Worm (Caenorhabditis elegans) whole organism, mixed stage, embryonic: ENCODE results near the gene unc-83.

Experiments used
- bed-3 ChIP-seq: fragments of 200-800 bp; sonication (Bioruptor generic); optimal IDR thresholded peaks from 3 replicates; lab custom pipeline; 2018; ENCODE audit warnings: mild to moderate bottlenecking, missing genetic modification characterization, moderate library complexity, missing compliant biosample characterization
- blmp-1 ChIP-seq: fragments of 150-350 bp; optimal IDR thresholded peaks from 2 replicates; lab custom pipeline; 2014; ENCODE audit warnings: missing biosample characterization, missing genetic modification characterization
- ceh-39 ChIP-seq: fragments of 150-350 bp; optimal IDR thresholded peaks from 2 replicates; lab custom pipeline; 2014; ENCODE audit warnings: missing biosample characterization, missing genetic modification characterization
- ceh-43 ChIP-seq: fragments of 200-800 bp; sonication (Bioruptor generic); optimal IDR thresholded peaks from 2 replicates; lab custom pipeline; 2018; ENCODE audit warnings: mild to moderate bottlenecking, missing genetic modification characterization, moderate library complexity, missing compliant biosample characterization
- ceh-83 ChIP-seq: fragments of 200-800 bp; sonication (Bioruptor generic); optimal IDR thresholded peaks from 2 replicates; lab custom pipeline; 2018; ENCODE audit warnings: mild to moderate bottlenecking, missing genetic modification characterization, missing compliant biosample characterization
- ces-1 ChIP-seq: fragments of 150-350 bp; optimal IDR thresholded peaks from 2 replicates; lab custom pipeline; 2014; ENCODE audit warnings: missing biosample characterization, missing genetic modification reagents, missing genetic modification characterization
- cnd-1 ChIP-seq: fragments of 200-800 bp; sonication (Bioruptor generic); optimal IDR thresholded peaks from 2 replicates; lab custom pipeline; 2018; ENCODE audit warnings: mild to moderate bottlenecking, missing genetic modification characterization, missing compliant biosample characterization
- elt-1 ChIP-seq: sonication (generic microtip); optimal IDR thresholded peaks from 2 replicates; lab custom pipeline; 2017; ENCODE audit warnings: missing genetic modification characterization, mild to moderate bottlenecking, missing compliant biosample characterization, antibody characterized with exemption, moderate library complexity, borderline replicate concordance; ENCODE audit not compliant: insufficient read depth
- elt-3 ChIP-seq: fragments of 150-350 bp; optimal IDR thresholded peaks from 2 replicates; lab custom pipeline; 2014; ENCODE audit warnings: missing biosample characterization, missing genetic modification characterization
- flh-1 ChIP-seq: fragments of 200-800 bp; sonication (Bioruptor generic); optimal IDR thresholded peaks from 2 replicates; lab custom pipeline; 2018; ENCODE audit warnings: mild to moderate bottlenecking, missing genetic modification characterization, moderate library complexity, missing compliant biosample characterization
- ham-2 ChIP-seq: fragments of 200-800 bp; sonication (Bioruptor generic); optimal IDR thresholded peaks from 2 replicates; lab custom pipeline; 2018; ENCODE audit warnings: mild to moderate bottlenecking, missing genetic modification characterization, missing compliant biosample characterization
- hlh-1 ChIP-seq: fragments of 150-350 bp; optimal IDR thresholded peaks from 2 replicates; lab custom pipeline; 2014; ENCODE audit warnings: missing biosample characterization, missing genetic modification reagents, missing genetic modification characterization
- lin-13 ChIP-seq: fragments of 150-350 bp; optimal IDR thresholded peaks from 2 replicates; lab custom pipeline; 2014; ENCODE audit warnings: missing biosample characterization, missing genetic modification characterization
- lin-32 ChIP-seq: fragments of 200-800 bp; sonication (Bioruptor generic); optimal IDR thresholded peaks from 2 replicates; lab custom pipeline; 2018; ENCODE audit warnings: mild to moderate bottlenecking, missing genetic modification characterization, missing compliant biosample characterization
- lsy-2 ChIP-seq: fragments of 150-350 bp; optimal IDR thresholded peaks from 2 replicates; lab custom pipeline; 2014; ENCODE audit warnings: missing biosample characterization, missing genetic modification characterization
- mls-2 ChIP-seq: sonication (generic microtip); optimal IDR thresholded peaks from 2 replicates; lab custom pipeline; 2016; ENCODE audit warnings: mild to moderate bottlenecking, missing genetic modification characterization, moderate library complexity, missing compliant biosample characterization
- nhr-12 ChIP-seq: fragments of 150-350 bp; optimal IDR thresholded peaks from 2 replicates; lab custom pipeline; 2014; ENCODE audit warnings: missing biosample characterization, missing genetic modification characterization
- nhr-2 ChIP-seq: fragments of 150-350 bp; optimal IDR thresholded peaks from 2 replicates; lab custom pipeline; 2014; ENCODE audit warnings: missing biosample characterization, missing genetic modification characterization
- nhr-237 ChIP-seq: fragments of 150-350 bp; optimal IDR thresholded peaks from 2 replicates; lab custom pipeline; 2014; ENCODE audit warnings: missing biosample characterization, missing genetic modification characterization
- nhr-28 ChIP-seq: fragments of 150-350 bp; optimal IDR thresholded peaks from 2 replicates; lab custom pipeline; 2014; ENCODE audit warnings: missing biosample characterization, missing genetic modification characterization
- nhr-76 ChIP-seq: sonication (generic microtip); optimal IDR thresholded peaks from 2 replicates; lab custom pipeline; 2017; ENCODE audit warnings: missing biosample characterization, missing genetic modification characterization
- pha-4 ChIP-seq: fragments of 150-350 bp; optimal IDR thresholded peaks from 2 replicates; lab custom pipeline; 2018; ENCODE audit warnings: missing biosample characterization, missing genetic modification reagents, missing genetic modification characterization
- sem-2 ChIP-seq: fragments of 200-800 bp; sonication (Bioruptor generic); optimal IDR thresholded peaks from 2 replicates; lab custom pipeline; 2018; ENCODE audit warnings: mild to moderate bottlenecking, missing genetic modification characterization, missing compliant biosample characterization
- snpc-4 ChIP-seq: fragments of 150-350 bp; optimal IDR thresholded peaks from 2 replicates; lab custom pipeline; 2014; ENCODE audit warnings: missing biosample characterization, missing genetic modification characterization
- sptf-1 ChIP-seq: sonication (generic microtip); optimal IDR thresholded peaks from 2 replicates; lab custom pipeline; 2017; ENCODE audit warnings: mild to moderate bottlenecking, missing genetic modification characterization, moderate library complexity, missing compliant biosample characterization
- tbx-8 ChIP-seq: fragments of 200-800 bp; sonication (Bioruptor generic); optimal IDR thresholded peaks from 2 replicates; lab custom pipeline; 2018; ENCODE audit warnings: mild to moderate bottlenecking, missing genetic modification characterization, moderate library complexity, missing compliant biosample characterization
- unc-120 ChIP-seq: sonication (generic microtip); optimal IDR thresholded peaks from 2 replicates; lab custom pipeline; 2017; ENCODE audit warnings: missing genetic modification characterization, missing compliant biosample characterization; ENCODE audit not compliant: poor library complexity, severe bottlenecking
- unc-39 ChIP-seq: fragments of 150-350 bp; optimal IDR thresholded peaks from 2 replicates; lab custom pipeline; 2014; ENCODE audit warnings: missing biosample characterization, missing genetic modification characterization
- unc-62 ChIP-seq: fragments of 150-350 bp; optimal IDR thresholded peaks from 2 replicates; lab custom pipeline; 2014; ENCODE audit warnings: missing biosample characterization, missing genetic modification reagents, missing genetic modification characterization
- zip-8 ChIP-seq: fragments of 150-350 bp; optimal IDR thresholded peaks from 2 replicates; lab custom pipeline; 2014; ENCODE audit warnings: missing biosample characterization, missing genetic modification characterization
- ztf-11 ChIP-seq: fragments of 150-350 bp; optimal IDR thresholded peaks from 2 replicates; lab custom pipeline; 2014; ENCODE audit warnings: missing biosample characterization, missing genetic modification characterization

The unc-83 gene

DNA sequence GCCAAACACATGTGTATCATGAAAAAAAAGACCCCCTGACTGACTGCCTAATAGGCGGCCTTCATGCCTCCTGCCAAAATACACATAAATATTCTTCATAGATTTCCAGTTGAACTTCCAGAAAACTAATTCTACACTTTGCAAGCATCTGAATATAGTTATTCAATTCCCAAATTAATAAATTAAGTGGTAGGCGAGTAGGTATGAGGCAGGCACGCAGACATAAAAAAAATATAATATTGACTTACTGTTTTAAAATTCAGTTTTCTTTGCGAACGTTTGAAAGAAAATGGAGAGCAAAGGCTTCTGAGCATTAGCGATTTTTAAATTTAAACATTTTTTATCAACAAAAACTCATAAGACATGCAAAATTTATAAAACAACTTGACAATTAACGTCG, 23.0 kb downstream of the unc-83 start:
- TF ChIP-seq sptf-1 (tag; lab: Kevin White, UChicago) (peak; percentile 0), nhr-12 (tag; lab: Kevin White, UChicago) (no peak), ztf-11 (tag; lab: Kevin White, UChicago) (no peak)

ce11 chrV:6488849-6489248, 24.0 kb downstream of the unc-83 start, which contains the start of gene lec-10:
Gene lec-10 (minus strand): TSS chrV:6489120.
- no peak for TF ChIP-seq ztf-11 (tag; lab: Kevin White, UChicago)
- TF ChIP-seq unc-62 (GFP tag; lab: Kevin White, UChicago): no peak
- no peak for TF ChIP-seq ceh-43 (GFP tag; lab: Kevin White, UChicago)
- no peak for TF ChIP-seq pha-4 (tag; lab: Kevin White, UChicago)
- no peak for TF ChIP-seq ceh-83
- TF ChIP-seq sptf-1 (tag; lab: Kevin White, UChicago): no peak
- no peak for TF ChIP-seq ces-1 (GFP tag; lab: Kevin White, UChicago)
- no peak for TF ChIP-seq flh-1
- TF ChIP-seq mls-2: no peak
- TF ChIP-seq ham-2 (GFP tag; lab: Kevin White, UChicago): no peak

DNA sequence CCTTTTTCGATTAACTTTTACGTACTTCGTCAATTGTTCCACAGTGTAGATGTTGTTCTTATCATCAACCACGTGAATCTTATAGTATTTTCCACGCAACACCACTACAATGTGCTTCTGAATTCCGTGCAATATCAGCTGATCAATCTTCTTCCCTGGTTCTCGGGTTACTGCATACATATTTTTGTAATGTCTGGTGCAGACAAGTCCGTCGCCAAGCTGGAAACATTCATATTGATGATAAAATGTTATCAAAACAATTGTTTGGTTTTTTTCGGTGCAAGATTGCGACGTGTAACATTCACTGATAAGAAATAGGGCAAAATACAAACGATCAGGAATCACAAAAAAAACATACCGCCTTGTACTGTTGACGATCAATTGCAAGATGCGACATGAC, 27.6 kb downstream of the unc-83 start:
- no peak for TF ChIP-seq lin-13 (tag; lab: Kevin White, UChicago)
- no peak for TF ChIP-seq nhr-76 (tag; lab: Kevin White, UChicago)
- no peak for TF ChIP-seq snpc-4 (tag; lab: Kevin White, UChicago)
- TF ChIP-seq flh-1: no peak
- TF ChIP-seq unc-62 (GFP tag; lab: Kevin White, UChicago): no peak
- TF ChIP-seq pha-4 (tag; lab: Kevin White, UChicago): no peak
- no peak for TF ChIP-seq lsy-2 (tag; lab: Kevin White, UChicago)
- TF ChIP-seq unc-39: no peak
- no peak for TF ChIP-seq nhr-237 (tag; lab: Kevin White, UChicago)
- TF ChIP-seq mls-2: no peak
- TF ChIP-seq elt-3 (tag; lab: Kevin White, UChicago): no peak
- TF ChIP-seq zip-8 (tag; lab: Kevin White, UChicago): no peak
- TF ChIP-seq tbx-8 (GFP tag; lab: Kevin White, UChicago): no peak
- no peak for TF ChIP-seq cnd-1
- no peak for TF ChIP-seq lin-32 (GFP tag; lab: Kevin White, UChicago)

DNA sequence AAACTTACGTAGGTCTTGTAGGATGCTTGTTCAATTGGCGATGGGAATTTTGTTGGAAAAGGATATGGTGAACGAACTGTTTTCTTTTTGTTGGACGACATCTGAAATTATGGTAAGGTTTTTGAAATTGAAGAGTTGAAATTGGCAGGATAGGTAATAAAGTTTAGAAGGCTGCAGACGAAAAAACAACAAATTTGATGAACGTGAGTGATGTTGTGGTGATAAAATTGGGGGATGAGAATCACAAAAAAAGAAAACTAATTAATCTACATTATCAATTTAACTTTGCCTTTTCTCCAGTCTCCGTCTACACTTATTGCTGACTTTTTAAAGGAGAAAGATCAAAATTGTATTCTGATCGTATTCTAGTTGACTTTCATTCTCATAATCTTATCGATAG, 29.0 kb downstream of the unc-83 start, which contains the start of gene cpt-6:
TSS of gene cpt-6 (minus strand) at position 101 of the 400 bp plus-strand sequence.
- TF ChIP-seq nhr-12 (tag; lab: Kevin White, UChicago) (no peak), hlh-1 (tag; lab: Kevin White, UChicago) (no peak), nhr-2 (tag; lab: Kevin White, UChicago) (no peak), blmp-1 (tag; lab: Kevin White, UChicago) (no peak), lin-13 (tag; lab: Kevin White, UChicago) (no peak), elt-1 (tag; lab: Kevin White, UChicago) (no peak), flh-1 (no peak), nhr-237 (tag; lab: Kevin White, UChicago) (no peak)

DNA sequence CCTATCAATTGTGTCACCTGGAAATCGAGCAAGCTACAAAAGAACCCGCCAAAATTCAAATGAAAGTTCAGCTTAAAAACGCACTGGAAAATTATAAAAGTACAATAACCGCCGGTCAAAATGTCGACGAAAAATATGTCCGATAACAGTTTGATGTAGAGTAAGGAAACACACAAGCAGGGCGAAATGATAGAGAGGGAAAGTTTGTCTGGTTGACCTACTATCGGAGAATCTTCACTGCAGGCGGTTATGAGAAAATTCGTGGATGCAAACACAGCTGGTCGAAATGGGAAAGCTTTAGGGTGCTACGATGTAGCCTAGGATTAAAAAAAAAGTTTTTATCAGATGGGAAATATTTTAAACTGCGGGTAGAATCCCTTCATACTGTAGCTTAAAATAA, 30.5 kb downstream of the unc-83 start:
- TF ChIP-seq nhr-237 (tag; lab: Kevin White, UChicago): no peak
- no peak for TF ChIP-seq sem-2
- TF ChIP-seq mls-2: no peak
- TF ChIP-seq flh-1: no peak
- no peak for TF ChIP-seq unc-120 (tag; lab: Kevin White, UChicago)
- TF ChIP-seq elt-3 (tag; lab: Kevin White, UChicago): no peak
- no peak for TF ChIP-seq zip-8 (tag; lab: Kevin White, UChicago)
- no peak for TF ChIP-seq lsy-2 (tag; lab: Kevin White, UChicago)
- TF ChIP-seq blmp-1 (tag; lab: Kevin White, UChicago): no peak
- no peak for TF ChIP-seq ceh-83
- no peak for TF ChIP-seq tbx-8 (GFP tag; lab: Kevin White, UChicago)
- no peak for TF ChIP-seq nhr-28 (tag; lab: Kevin White, UChicago)
- no peak for TF ChIP-seq ceh-39
- no peak for TF ChIP-seq pha-4 (tag; lab: Kevin White, UChicago)
- no peak for TF ChIP-seq bed-3 (GFP tag; lab: Kevin White, UChicago)
- TF ChIP-seq ces-1 (GFP tag; lab: Kevin White, UChicago): no peak
- no peak for TF ChIP-seq cnd-1
